Fruit fly (Drosophila melanogaster) whole organism, embryonic: Measurements from ENCODE around the gene Gr61a.

ENCODE experiments used
- Ada2b ChIP-seq: fragments of 200-800 bp; sonication (Bioruptor generic); IDR thresholded peaks from 2 replicates; pipeline ENCODE4 v1.3.6; 2022; ENCODE audit warnings: missing biosample characterization, missing genetic modification characterization
- Antp ChIP-seq: fragments of 200-800 bp; sonication (Bioruptor generic); optimal IDR thresholded peaks from 3 replicates; lab custom pipeline; 2016; ENCODE audit warnings: missing biosample characterization, missing genetic modification characterization
- Asciz ChIP-seq: fragments of 200-800 bp; sonication (Bioruptor generic); optimal IDR thresholded peaks from 2 replicates; lab custom pipeline; 2017; ENCODE audit warnings: missing biosample characterization, mild to moderate bottlenecking, missing genetic modification characterization, missing genetic modification reagents
- Awh ChIP-seq: fragments of 200-800 bp; sonication (Bioruptor generic); IDR thresholded peaks from 2 replicates; pipeline ENCODE4, ENCODE4 v1.3.6; 2022; ENCODE audit warnings: missing biosample characterization, missing genetic modification characterization
- BtbVII ChIP-seq: fragments of 200-800 bp; sonication (Bioruptor generic); optimal IDR thresholded peaks from 3 replicates; lab custom pipeline; 2017; ENCODE audit warnings: missing biosample characterization, mild to moderate bottlenecking, missing genetic modification characterization
- CG10209 ChIP-seq: fragments of 200-800 bp; sonication (Bioruptor generic); optimal IDR thresholded peaks from 3 replicates; lab custom pipeline; 2017; ENCODE audit warnings: missing biosample characterization, mild to moderate bottlenecking, missing genetic modification characterization, missing genetic modification reagents
- CG10543 ChIP-seq: fragments of 200-800 bp; sonication (Bioruptor generic); optimal IDR thresholded peaks from 3 replicates; lab custom pipeline; 2017; ENCODE audit warnings: missing biosample characterization, mild to moderate bottlenecking, missing genetic modification characterization, moderate library complexity
- CG11696 ChIP-seq: fragments of 200-800 bp; sonication (Bioruptor generic); IDR thresholded peaks from 2 replicates; pipeline ENCODE4 v1.3.6; 2022; ENCODE audit warnings: missing biosample characterization, missing genetic modification characterization
- CG12391 ChIP-seq: fragments of 200-800 bp; sonication (Bioruptor generic); optimal IDR thresholded peaks from 3 replicates; lab custom pipeline; 2018; ENCODE audit warnings: missing biosample characterization, mild to moderate bottlenecking, missing genetic modification characterization, moderate library complexity
- CG18262 ChIP-seq: fragments of 200-800 bp; optimal IDR thresholded peaks from 3 replicates; lab custom pipeline; 2019; ENCODE audit warnings: missing biosample characterization, mild to moderate bottlenecking, missing genetic modification characterization, moderate library complexity
- CG2199 ChIP-seq: fragments of 200-800 bp; sonication (Bioruptor generic); IDR thresholded peaks from 3 replicates; pipeline ENCODE4 v1.3.6; 2022; ENCODE audit warnings: missing biosample characterization, missing genetic modification characterization
- CG30020 ChIP-seq: fragments of 200-800 bp; optimal IDR thresholded peaks from 2 replicates; lab custom pipeline; 2019; ENCODE audit warnings: missing biosample characterization, mild to moderate bottlenecking, missing genetic modification characterization, moderate library complexity
- CG6683 ChIP-seq: fragments of 200-800 bp; sonication (Bioruptor generic); optimal IDR thresholded peaks from 2 replicates; lab custom pipeline; 2017; ENCODE audit warnings: missing biosample characterization, mild to moderate bottlenecking, missing genetic modification characterization, missing genetic modification reagents
- CG6689 ChIP-seq: fragments of 200-800 bp; sonication (Bioruptor generic); IDR thresholded peaks from 2 replicates; pipeline ENCODE4 v1.3.6; 2022; ENCODE audit warnings: missing biosample characterization, missing genetic modification characterization
- CG7357 ChIP-seq: fragments of 200-800 bp; sonication (Bioruptor generic); IDR thresholded peaks from 3 replicates; pipeline ENCODE4 v1.3.6; 2022; ENCODE audit warnings: missing biosample characterization, missing genetic modification characterization
- CG7839 ChIP-seq: fragments of 200-800 bp; sonication (Bioruptor generic); optimal IDR thresholded peaks from 3 replicates; lab custom pipeline; 2018; ENCODE audit warnings: missing biosample characterization, mild to moderate bottlenecking, missing genetic modification characterization, moderate library complexity
- CG7987 ChIP-seq: fragments of 200-800 bp; sonication (Bioruptor generic); optimal IDR thresholded peaks from 2 replicates; lab custom pipeline; 2018; ENCODE audit warnings: missing biosample characterization, mild to moderate bottlenecking, missing genetic modification characterization, moderate library complexity
- CG8290 ChIP-seq, 3 experiments: fragments of 200-800 bp; sonication (Bioruptor generic); optimal IDR thresholded peaks; 2 replicates each; lab custom pipeline; 2016 to 2019; ENCODE audit warnings: missing biosample characterization in 3 of 3, missing genetic modification characterization in 3 of 3, mild to moderate bottlenecking in 2 of 3, moderate library complexity in 1 of 3
- CG8924 ChIP-seq: fragments of 200-800 bp; optimal IDR thresholded peaks from 3 replicates; lab custom pipeline; 2019; ENCODE audit warnings: missing biosample characterization, mild to moderate bottlenecking, missing genetic modification characterization, moderate library complexity
- Gsc ChIP-seq: fragments of 200-800 bp; sonication (Bioruptor generic); IDR thresholded peaks from 2 replicates; pipeline ENCODE4 v1.3.6; 2022; ENCODE audit warnings: missing biosample characterization, missing genetic modification characterization
- HLH4C ChIP-seq: fragments of 200-800 bp; sonication (Bioruptor generic); IDR thresholded peaks from 3 replicates; pipeline ENCODE4 v1.3.6; 2022; ENCODE audit warnings: missing biosample characterization, missing genetic modification characterization; ENCODE audit not compliant: partially characterized antibody
- Hr51 ChIP-seq, 2 experiments: fragments of 200-800 bp; sonication (Bioruptor generic); optimal IDR thresholded peaks; 2 replicates in 1 of 2; 3 replicates in 1 of 2; lab custom pipeline; 2016 to 2018; ENCODE audit warnings: missing biosample characterization in 2 of 2, missing genetic modification characterization in 2 of 2, mild to moderate bottlenecking in 1 of 2, moderate library complexity in 1 of 2
- Hr78 ChIP-seq, 2 experiments: fragments of 200-800 bp in 1 of 2; fragments of >200 bp in 1 of 2; sonication (Bioruptor generic) in 1 of 2; optimal IDR thresholded peaks; 2 replicates each; lab custom pipeline; 2017 to 2019; ENCODE audit warnings: missing biosample characterization in 2 of 2, missing genetic modification characterization in 2 of 2, mild to moderate bottlenecking in 1 of 2, moderate library complexity in 1 of 2
- Kr ChIP-seq: fragments of 200-800 bp; sonication (Bioruptor generic); optimal IDR thresholded peaks from 2 replicates; lab custom pipeline; 2017; ENCODE audit warnings: missing biosample characterization, mild to moderate bottlenecking, missing genetic modification characterization
- NC2β ChIP-seq: fragments of 200-800 bp; sonication (Bioruptor generic); optimal IDR thresholded peaks from 2 replicates; lab custom pipeline; 2016; ENCODE audit warnings: missing biosample characterization, missing genetic modification characterization
- Nf-YA ChIP-seq: fragments of 200-800 bp; sonication (Bioruptor generic); IDR thresholded peaks from 2 replicates; pipeline ENCODE4 v1.3.6; 2022; ENCODE audit warnings: missing biosample characterization, missing genetic modification characterization
- PHDP ChIP-seq: fragments of 200-800 bp; sonication (Bioruptor generic); optimal IDR thresholded peaks from 3 replicates; lab custom pipeline; 2018; ENCODE audit warnings: missing biosample characterization, mild to moderate bottlenecking, missing genetic modification characterization, moderate library complexity
- Taf1 ChIP-seq: fragments of 200-800 bp; sonication (Bioruptor generic); IDR thresholded peaks from 2 replicates; pipeline ENCODE4 v1.3.6; 2022; ENCODE audit warnings: missing biosample characterization, missing genetic modification characterization
- Vsx1 ChIP-seq: fragments of 200-800 bp; sonication (Bioruptor generic); optimal IDR thresholded peaks from 2 replicates; lab custom pipeline; 2017; ENCODE audit warnings: missing biosample characterization, mild to moderate bottlenecking, missing genetic modification characterization, missing genetic modification reagents
- aop ChIP-seq: fragments of 200-800 bp; sonication (Bioruptor generic); IDR thresholded peaks from 2 replicates; pipeline ENCODE4 v1.3.6; 2022; ENCODE audit warnings: missing biosample characterization, missing genetic modification characterization
- ase ChIP-seq: fragments of 200-800 bp; sonication (Bioruptor generic); IDR thresholded peaks from 3 replicates; pipeline ENCODE4 v1.3.6; 2022; ENCODE audit warnings: missing biosample characterization, missing genetic modification characterization
- corto ChIP-seq: fragments of 200-800 bp; sonication (Bioruptor generic); optimal IDR thresholded peaks from 2 replicates; lab custom pipeline; 2016; ENCODE audit warnings: missing biosample characterization, mild to moderate bottlenecking, missing genetic modification characterization, moderate library complexity
- cwo ChIP-seq: fragments of 200-800 bp; sonication (Bioruptor generic); optimal IDR thresholded peaks from 3 replicates; lab custom pipeline; 2017; ENCODE audit warnings: missing biosample characterization, missing genetic modification characterization, mild to moderate bottlenecking, moderate library complexity, missing genetic modification reagents
- dan ChIP-seq: fragments of 200-800 bp; sonication (Bioruptor generic); IDR thresholded peaks from 2 replicates; pipeline ENCODE4 v1.3.6; 2022; ENCODE audit warnings: missing biosample characterization, missing genetic modification characterization
- fu2 ChIP-seq: fragments of 200-800 bp; sonication (Bioruptor generic); optimal IDR thresholded peaks from 2 replicates; lab custom pipeline; 2016; ENCODE audit warnings: missing biosample characterization, missing genetic modification characterization
- hkb ChIP-seq, 2 experiments: fragments of 200-800 bp in 1 of 2; fragments of >200 bp in 1 of 2; sonication (Bioruptor generic) in 1 of 2; IDR thresholded peaks in 1 of 2; optimal IDR thresholded peaks in 1 of 2; 2 replicates each; pipeline versions ENCODE4 v1.3.6 to Lab custom; 2017 to 2022; ENCODE audit warnings: missing biosample characterization in 1 of 2, missing genetic modification characterization in 1 of 2
- kni ChIP-seq: fragments of 200-800 bp; sonication (Bioruptor generic); optimal IDR thresholded peaks from 3 replicates; lab custom pipeline; 2017; ENCODE audit warnings: mild to moderate bottlenecking, missing biosample characterization, missing genetic modification reagents, missing genetic modification characterization
- mam ChIP-seq: fragments of 200-800 bp; sonication (Bioruptor generic); optimal IDR thresholded peaks from 3 replicates; lab custom pipeline; 2016; ENCODE audit warnings: missing biosample characterization, missing genetic modification characterization
- nmo ChIP-seq: fragments of 200-800 bp; sonication (Bioruptor generic); optimal IDR thresholded peaks from 2 replicates; lab custom pipeline; 2018; ENCODE audit warnings: missing biosample characterization, mild to moderate bottlenecking, missing genetic modification characterization, moderate library complexity
- otp ChIP-seq: fragments of 200-800 bp; sonication (Bioruptor generic); IDR thresholded peaks from 3 replicates; pipeline ENCODE4, ENCODE4 v1.3.6; 2022; ENCODE audit warnings: missing biosample characterization, missing genetic modification characterization
- pho ChIP-seq: fragments of 200-800 bp; sonication (Bioruptor generic); optimal IDR thresholded peaks from 2 replicates; lab custom pipeline; 2016; ENCODE audit warnings: missing biosample characterization, missing genetic modification characterization
- pita ChIP-seq: fragments of 200-800 bp; sonication (Bioruptor generic); optimal IDR thresholded peaks from 2 replicates; lab custom pipeline; 2017; ENCODE audit warnings: missing biosample characterization, mild to moderate bottlenecking, missing genetic modification characterization
- psq ChIP-seq: fragments of 200-800 bp; sonication (Bioruptor generic); optimal IDR thresholded peaks from 2 replicates; lab custom pipeline; 2017; ENCODE audit warnings: missing biosample characterization, missing genetic modification characterization
- pum ChIP-seq: fragments of 200-800 bp; sonication (Bioruptor generic); optimal IDR thresholded peaks from 2 replicates; lab custom pipeline; 2016; ENCODE audit warnings: missing biosample characterization, missing genetic modification characterization
- sisA ChIP-seq: fragments of 200-800 bp; sonication (Bioruptor generic); IDR thresholded peaks from 2 replicates; pipeline ENCODE4 v1.3.6; 2022; ENCODE audit warnings: missing biosample characterization, missing genetic modification characterization
- so ChIP-seq: fragments of 200-800 bp; sonication (Bioruptor generic); IDR thresholded peaks from 3 replicates; pipeline ENCODE4 v1.3.6; 2022; ENCODE audit warnings: missing biosample characterization, missing genetic modification characterization
- zfh2 ChIP-seq: fragments of 200-800 bp; sonication (Bioruptor generic); optimal IDR thresholded peaks from 2 replicates; lab custom pipeline; 2016; ENCODE audit warnings: missing biosample characterization, missing genetic modification characterization

Gene Gr61a

dm6 chr3L:796926-797802, 44.1 kb upstream of the Gr61a start (continued):
- TF ChIP-seq mam (GFP tag; lab: Kevin White, UChicago) (no peak), fu2 (GFP tag; lab: Kevin White, UChicago) (no peak), CG6683 (peak; percentile 63), CG10543 (peak; percentile 35), CG7987 (GFP tag; lab: Kevin White, UChicago) (peak; percentile 36), cwo (peak; percentile 72), CG30020 (tag; lab: Kevin White, UChicago) (no peak), pho (no peak), CG18262 (peak; percentile 60), Hr78 (GFP tag; optimal IDR thresholded peaks at IDR 0.05; lab: Kevin White, UChicago) (no peak), CG11696 (GFP tag; lab: Robert Waterston, UW) (no peak), CG7357 (GFP tag; lab: Robert Waterston, UW) (peak; percentile 58; the same call in 1 of the 3 replicates), CG2199 (GFP tag; lab: Robert Waterston, UW) (no peak), kni (GFP tag; lab: Kevin White, UChicago) (no peak), Awh (no peak), psq (no peak), CG8290 (GFP tag; optimal IDR thresholded peaks at IDR 0.05; lab: Kevin White, UChicago) (no peak), CG8290 (tag; optimal IDR thresholded peaks at IDR 0.05; lab: Kevin White, UChicago) (no peak), zfh2 (no peak), Ada2b (GFP tag; lab: Robert Waterston, UW) (peak; percentile 81), CG8924 (tag; lab: Kevin White, UChicago) (peak; percentile 51), Vsx1 (GFP tag; lab: Kevin White, UChicago) (peak; percentile 28), corto (GFP tag; lab: Kevin White, UChicago) (no peak), sisA (GFP tag; lab: Robert Waterston, UW) (peak; percentile 65), Taf1 (GFP tag; lab: Robert Waterston, UW) (peak; percentile 45; the same call in 1 of the 2 replicates), NC2β (no peak), otp (GFP tag; lab: Robert Waterston, UW) (no peak), Gsc (GFP tag; lab: Robert Waterston, UW) (no peak), HLH4C (GFP tag; lab: Robert Waterston, UW) (no peak), Hr51 (GFP tag; optimal IDR thresholded peaks at IDR 0.05; lab: Kevin White, UChicago) (peak in 1 of 2 experiments; percentile 57), Kr (GFP tag; lab: Kevin White, UChicago) (no peak), pita (GFP tag; lab: Kevin White, UChicago) (no peak), dan (GFP tag; lab: Robert Waterston, UW) (no peak), pum (GFP tag; lab: Kevin White, UChicago) (no peak), hkb (optimal IDR thresholded peaks at IDR 0.05; lab: Kevin White, UChicago) (no peak), hkb (GFP tag; IDR thresholded peaks at IDR 0.05; lab: Robert Waterston, UW) (peak; percentile 63), Antp (GFP tag; lab: Kevin White, UChicago) (peak; percentile 6), PHDP (tag; lab: Kevin White, UChicago) (peak; percentile 54), CG12391 (tag; lab: Kevin White, UChicago) (peak; percentile 47), so (GFP tag; lab: Robert Waterston, UW) (no peak), BtbVII (GFP tag; lab: Kevin White, UChicago) (peak; percentile 76), CG7839 (tag; lab: Kevin White, UChicago) (peak; percentile 76), ase (GFP tag; lab: Robert Waterston, UW) (peak; percentile 50; the same call in 1 of the 3 replicates), Asciz (GFP tag; lab: Kevin White, UChicago) (peak; percentile 47), nmo (GFP tag; lab: Kevin White, UChicago) (peak; percentile 17), Nf-YA (GFP tag; lab: Robert Waterston, UW) (peak; percentile 41; the same call in 1 of the 2 replicates), CG6689 (GFP tag; lab: Robert Waterston, UW) (peak; percentile 56), aop (no peak), CG10209 (peak; percentile 3)
